Fruit fly (Drosophila melanogaster) whole organism: ENCODE measurements around the gene CG17108.

Source experiments
- Dll ChIP-seq: fragments of >200 bp; optimal IDR thresholded peaks from 2 replicates; lab custom pipeline; 2017
- EcR ChIP-seq, 2 experiments: fragments of >200 bp; optimal IDR thresholded peaks; 2 replicates each; lab custom pipeline; 2017; ENCODE audit warnings: missing biosample characterization in 2 of 2, missing genetic modification characterization in 2 of 2, missing genetic modification reagents in 2 of 2
- pan ChIP-seq: fragments of >200 bp; optimal IDR thresholded peaks from 2 replicates; lab custom pipeline; 2017
- usp ChIP-seq: fragments of >200 bp; optimal IDR thresholded peaks from 2 replicates; lab custom pipeline; 2017; ENCODE audit warnings: missing biosample characterization, missing genetic modification characterization, mixed read lengths

dm6 chr2L:10701499-10702062 lies 7.7 kb upstream of the CG17108 start, which contains the start of gene Lip1:
- TF ChIP-seq usp = no peak
- TF ChIP-seq Dll = no peak
- TF ChIP-seq EcR (GFP tag; optimal IDR thresholded peaks at IDR 0.05; lab: Kevin White, UChicago) = no peak
- TF ChIP-seq pan (lab: Kevin White, UChicago) = no peak
